Worm (Caenorhabditis elegans) whole organism, young adult: Measurements from ENCODE around the gene emb-30.

Source experiments
- F10E7.11 ChIP-seq: sonication (generic microtip); optimal IDR thresholded peaks from 2 replicates; lab custom pipeline; 2017; ENCODE audit warnings: mild to moderate bottlenecking, missing genetic modification characterization, moderate library complexity, missing compliant biosample characterization
- F22D6.2 ChIP-seq: sonication (generic microtip); optimal IDR thresholded peaks from 2 replicates; lab custom pipeline; 2016; ENCODE audit warnings: mild to moderate bottlenecking, missing genetic modification characterization, missing compliant biosample characterization
- F39B2.1 ChIP-seq: fragments of 200-800 bp; sonication (Bioruptor generic); IDR thresholded peaks from 2 replicates; pipeline ENCODE4 v1.3.6; 2022; ENCODE audit warnings: missing genetic modification reagents, missing genetic modification characterization, missing compliant biosample characterization
- F49E8.2 ChIP-seq: sonication (generic microtip); optimal IDR thresholded peaks from 3 replicates; lab custom pipeline; 2017; ENCODE audit warnings: missing genetic modification characterization, mild to moderate bottlenecking, missing compliant biosample characterization, antibody characterized with exemption, moderate library complexity; ENCODE audit not compliant: insufficient read depth
- F52B5.7 ChIP-seq: sonication (generic microtip); optimal IDR thresholded peaks from 2 replicates; lab custom pipeline; 2016; ENCODE audit warnings: mild to moderate bottlenecking, missing genetic modification characterization, missing compliant biosample characterization
- F57A8.1 ChIP-seq: fragments of 200-800 bp; sonication (Bioruptor generic); optimal IDR thresholded peaks from 2 replicates; lab custom pipeline; 2018; ENCODE audit warnings: mild to moderate bottlenecking, missing genetic modification characterization, moderate library complexity, missing compliant biosample characterization
- F57C9.4 ChIP-seq: sonication (generic microtip); optimal IDR thresholded peaks from 2 replicates; lab custom pipeline; 2017; ENCODE audit warnings: mild to moderate bottlenecking, missing genetic modification characterization, missing compliant biosample characterization
- Y53F4B.3 ChIP-seq: fragments of 200-800 bp; sonication (Bioruptor generic); IDR thresholded peaks from 2 replicates; pipeline ENCODE4 v1.3.6; 2022; ENCODE audit warnings: missing genetic modification reagents, missing genetic modification characterization, missing compliant biosample characterization
- Y53G8AR.9 ChIP-seq: fragments of 200-800 bp; sonication (Bioruptor generic); conservative IDR thresholded peaks from 2 replicates; pipeline ENCODE4 v1.3.6; 2022; ENCODE audit warnings: missing genetic modification reagents, missing genetic modification characterization, missing compliant biosample characterization
- Y67H2A.10 ChIP-seq: fragments of 200-800 bp; sonication (Bioruptor generic); conservative IDR thresholded peaks from 2 replicates; pipeline ENCODE4 v1.3.6; 2022; ENCODE audit warnings: missing genetic modification reagents, missing genetic modification characterization, missing compliant biosample characterization
- Y79H2A.3 ChIP-seq: fragments of 200-800 bp; sonication (Bioruptor generic); conservative IDR thresholded peaks from 2 replicates; pipeline ENCODE4 v1.3.6; 2022; ENCODE audit warnings: missing genetic modification reagents, missing genetic modification characterization, missing compliant biosample characterization
- athp-1 ChIP-seq: sonication (generic microtip); optimal IDR thresholded peaks from 2 replicates; lab custom pipeline; 2017; ENCODE audit warnings: mild to moderate bottlenecking, missing genetic modification characterization, missing compliant biosample characterization
- bed-1 ChIP-seq: fragments of 200-800 bp; sonication (Bioruptor generic); IDR thresholded peaks from 2 replicates; pipeline ENCODE4 v1.3.6; 2022; ENCODE audit warnings: missing genetic modification reagents, missing genetic modification characterization, missing compliant biosample characterization
- cebp-1 ChIP-seq, 2 experiments: fragments of 200-800 bp in 1 of 2; sonication (Bioruptor generic) in 1 of 2; sonication (generic microtip) in 1 of 2; IDR thresholded peaks in 1 of 2; optimal IDR thresholded peaks in 1 of 2; 2 replicates each; pipeline versions ENCODE4 v1.3.6 to Lab custom; 2017 to 2022; ENCODE audit warnings: missing compliant biosample characterization in 2 of 2, missing genetic modification characterization in 2 of 2, mild to moderate bottlenecking in 1 of 2, missing genetic modification reagents in 1 of 2, moderate library complexity in 1 of 2
- ceh-58 ChIP-seq: fragments of 200-800 bp; sonication (Bioruptor generic); IDR thresholded peaks from 2 replicates; pipeline ENCODE4 v1.3.6; 2022; ENCODE audit warnings: missing genetic modification characterization, missing compliant biosample characterization
- dox-1 ChIP-seq: fragments of 200-800 bp; sonication (Bioruptor generic); IDR thresholded peaks from 2 replicates; pipeline ENCODE4 v1.3.6; 2022; ENCODE audit warnings: missing genetic modification reagents, missing genetic modification characterization, missing compliant biosample characterization
- dpl-1 ChIP-seq: fragments of 150-350 bp; optimal IDR thresholded peaks from 2 replicates; lab custom pipeline; 2014; ENCODE audit warnings: missing biosample characterization, missing genetic modification reagents, missing genetic modification characterization
- egl-18 ChIP-seq: fragments of 200-800 bp; sonication (Bioruptor generic); IDR thresholded peaks from 2 replicates; pipeline ENCODE4 v1.3.6; 2022; ENCODE audit warnings: missing genetic modification reagents, missing genetic modification characterization, missing compliant biosample characterization
- him-1 ChIP-seq: sonication (generic microtip); optimal IDR thresholded peaks from 2 replicates; lab custom pipeline; 2016; ENCODE audit warnings: missing genotype, missing genetic modification reagents, missing genetic modification characterization, missing compliant biosample characterization
- hlh-26 ChIP-seq: fragments of 200-800 bp; sonication (Bioruptor generic); conservative IDR thresholded peaks from 2 replicates; pipeline ENCODE4 v1.3.6; 2022; ENCODE audit warnings: missing genetic modification reagents, missing genetic modification characterization, missing compliant biosample characterization
- hmg-20 ChIP-seq: fragments of 200-800 bp; sonication (Bioruptor generic); IDR thresholded peaks from 2 replicates; pipeline ENCODE4 v1.3.6; 2022; ENCODE audit warnings: missing genetic modification reagents, missing genetic modification characterization, missing compliant biosample characterization
- let-526 ChIP-seq: fragments of 200-800 bp; sonication (Bioruptor generic); IDR thresholded peaks from 2 replicates; pipeline ENCODE4 v1.3.6; 2022; ENCODE audit warnings: missing genetic modification reagents, missing genetic modification characterization, missing compliant biosample characterization
- lin-26 ChIP-seq: fragments of 200-800 bp; sonication (Bioruptor generic); IDR thresholded peaks from 2 replicates; pipeline ENCODE4 v1.3.6; 2022; ENCODE audit warnings: missing genetic modification reagents, missing genetic modification characterization, missing compliant biosample characterization
- lin-35 ChIP-seq, 3 experiments: fragments of 150-350 bp in 2 of 3; sonication (generic microtip) in 1 of 3; optimal IDR thresholded peaks; 2 replicates each; lab custom pipeline; 2014 to 2018; ENCODE audit warnings: missing biosample characterization in 3 of 3, missing genetic modification characterization in 3 of 3, missing genetic modification reagents in 3 of 3
- lin-54 ChIP-seq: fragments of 200-800 bp; sonication (Bioruptor generic); optimal IDR thresholded peaks from 2 replicates; lab custom pipeline; 2018; ENCODE audit warnings: mild to moderate bottlenecking, missing genetic modification characterization, missing compliant biosample characterization
- mel-28 ChIP-seq: sonication (generic microtip); optimal IDR thresholded peaks from 2 replicates; lab custom pipeline; 2016; ENCODE audit warnings: borderline replicate concordance, mild to moderate bottlenecking, missing genetic modification characterization, missing compliant biosample characterization
- nhr-179 ChIP-seq: sonication (generic microtip); optimal IDR thresholded peaks from 2 replicates; lab custom pipeline; 2016; ENCODE audit warnings: mild to moderate bottlenecking, missing genetic modification characterization, missing compliant biosample characterization
- nhr-27 ChIP-seq: fragments of 200-800 bp; sonication (Bioruptor generic); optimal IDR thresholded peaks from 2 replicates; lab custom pipeline; 2018; ENCODE audit warnings: mild to moderate bottlenecking, missing genetic modification characterization, moderate library complexity, missing compliant biosample characterization
- pha-4 ChIP-seq: fragments of 150-350 bp; sonication (generic microtip); optimal IDR thresholded peaks from 2 replicates; lab custom pipeline; 2014; ENCODE audit warnings: missing biosample characterization, missing genetic modification reagents, missing genetic modification characterization
- repo-1 ChIP-seq: sonication (generic microtip); optimal IDR thresholded peaks from 2 replicates; lab custom pipeline; 2017; ENCODE audit warnings: mild to moderate bottlenecking, missing genetic modification characterization, missing compliant biosample characterization
- snpc-1.1 ChIP-seq: sonication (generic microtip); optimal IDR thresholded peaks from 2 replicates; lab custom pipeline; 2017; ENCODE audit warnings: missing genetic modification characterization, mild to moderate bottlenecking, missing compliant biosample characterization, antibody characterized with exemption, moderate library complexity, missing genotype, missing genetic modification reagents; ENCODE audit not compliant: insufficient read depth
- tbp1 ChIP-seq: fragments of 200-800 bp; sonication (Bioruptor generic); optimal IDR thresholded peaks from 2 replicates; lab custom pipeline; 2018; ENCODE audit warnings: mild to moderate bottlenecking, missing genetic modification characterization, missing compliant biosample characterization
- tbx-9 ChIP-seq: sonication (generic microtip); optimal IDR thresholded peaks from 2 replicates; lab custom pipeline; 2016; ENCODE audit warnings: borderline replicate concordance, missing genetic modification characterization, inconsistent platforms, missing compliant biosample characterization
- unc-130 ChIP-seq: sonication (generic microtip); optimal IDR thresholded peaks from 2 replicates; lab custom pipeline; 2016; ENCODE audit warnings: missing genetic modification reagents, missing genetic modification characterization, missing compliant biosample characterization
- zfh-2 ChIP-seq: fragments of 200-800 bp; sonication (Bioruptor generic); conservative IDR thresholded peaks from 2 replicates; pipeline ENCODE4 v1.3.6; 2022; ENCODE audit warnings: missing genetic modification reagents, missing genetic modification characterization, missing compliant biosample characterization
- ztf-22 ChIP-seq: fragments of 200-800 bp; sonication (Bioruptor generic); optimal IDR thresholded peaks from 2 replicates; lab custom pipeline; 2018; ENCODE audit warnings: mild to moderate bottlenecking, missing genetic modification characterization, moderate library complexity, missing compliant biosample characterization
- ztf-28 ChIP-seq: fragments of 200-800 bp; sonication (Bioruptor generic); IDR thresholded peaks from 2 replicates; pipeline ENCODE4 v1.3.6; 2022; ENCODE audit warnings: missing genetic modification reagents, missing genetic modification characterization, missing compliant biosample characterization
- ztf-3 ChIP-seq: fragments of 200-800 bp; sonication (Bioruptor generic); optimal IDR thresholded peaks from 2 replicates; lab custom pipeline; 2018; ENCODE audit warnings: mild to moderate bottlenecking, missing genetic modification characterization, missing compliant biosample characterization

The emb-30 gene

DNA sequence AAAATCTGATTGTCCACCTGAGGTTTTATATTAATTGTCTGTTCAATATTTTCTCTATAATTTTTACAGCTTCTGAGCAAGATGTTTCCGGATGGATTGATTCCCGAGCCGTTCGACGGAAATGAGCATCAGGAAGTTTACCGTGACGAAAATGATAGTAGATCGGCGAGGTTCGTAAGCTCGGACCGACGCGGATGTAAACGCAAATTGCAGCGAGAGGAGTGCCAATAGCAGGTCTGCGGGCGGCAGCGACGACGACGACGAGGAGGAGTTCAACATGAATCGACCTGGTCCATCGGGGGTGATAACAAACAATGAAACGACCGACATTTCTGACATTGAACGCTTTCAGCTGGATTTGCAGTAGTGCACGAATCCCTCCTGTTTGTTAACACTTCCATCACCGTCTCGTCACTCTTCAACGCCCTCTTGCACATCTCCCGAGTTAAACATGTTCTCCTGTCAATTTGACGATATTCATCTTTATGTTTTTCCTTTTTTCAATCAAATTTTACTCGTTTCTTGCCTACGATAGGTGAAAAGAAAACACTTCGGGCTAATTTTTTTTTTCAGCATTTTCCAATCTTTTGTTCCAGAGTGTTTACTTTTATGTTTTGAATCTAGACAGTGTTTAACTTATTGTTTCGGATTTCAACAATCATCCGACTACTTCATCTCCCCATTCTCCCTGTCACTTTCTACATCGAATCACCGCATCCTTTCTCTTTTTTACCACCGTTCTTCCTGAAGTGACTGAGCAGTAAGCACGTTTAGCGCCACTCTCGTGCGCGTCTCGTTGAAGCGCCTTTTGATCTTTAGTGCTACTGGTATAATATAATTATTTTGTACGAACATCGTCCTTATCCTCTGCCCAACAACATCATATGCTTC is 20.9 kb upstream of the emb-30 start (continued):
- TF ChIP-seq ztf-28 (GFP tag; lab: Robert Waterston, UW) (0 out of 2 replicates have a peak, but pooled peaks have one; percentile 5), lin-26 (GFP tag; lab: Robert Waterston, UW) (peak; percentile 72; the same call in 1 of the 2 replicates), Y79H2A.3 (GFP tag; lab: Robert Waterston, UW) (peak; percentile 31; the same call in 1 of the 2 replicates), tbp1 (GFP tag; lab: Kevin White, UChicago) (peak; percentile 26), unc-130 (GFP tag; lab: Kevin White, UChicago) (no peak), ceh-58 (no peak), zfh-2 (GFP tag; lab: Robert Waterston, UW) (peak; percentile 59), bed-1 (GFP tag; lab: Robert Waterston, UW) (no peak)

DNA sequence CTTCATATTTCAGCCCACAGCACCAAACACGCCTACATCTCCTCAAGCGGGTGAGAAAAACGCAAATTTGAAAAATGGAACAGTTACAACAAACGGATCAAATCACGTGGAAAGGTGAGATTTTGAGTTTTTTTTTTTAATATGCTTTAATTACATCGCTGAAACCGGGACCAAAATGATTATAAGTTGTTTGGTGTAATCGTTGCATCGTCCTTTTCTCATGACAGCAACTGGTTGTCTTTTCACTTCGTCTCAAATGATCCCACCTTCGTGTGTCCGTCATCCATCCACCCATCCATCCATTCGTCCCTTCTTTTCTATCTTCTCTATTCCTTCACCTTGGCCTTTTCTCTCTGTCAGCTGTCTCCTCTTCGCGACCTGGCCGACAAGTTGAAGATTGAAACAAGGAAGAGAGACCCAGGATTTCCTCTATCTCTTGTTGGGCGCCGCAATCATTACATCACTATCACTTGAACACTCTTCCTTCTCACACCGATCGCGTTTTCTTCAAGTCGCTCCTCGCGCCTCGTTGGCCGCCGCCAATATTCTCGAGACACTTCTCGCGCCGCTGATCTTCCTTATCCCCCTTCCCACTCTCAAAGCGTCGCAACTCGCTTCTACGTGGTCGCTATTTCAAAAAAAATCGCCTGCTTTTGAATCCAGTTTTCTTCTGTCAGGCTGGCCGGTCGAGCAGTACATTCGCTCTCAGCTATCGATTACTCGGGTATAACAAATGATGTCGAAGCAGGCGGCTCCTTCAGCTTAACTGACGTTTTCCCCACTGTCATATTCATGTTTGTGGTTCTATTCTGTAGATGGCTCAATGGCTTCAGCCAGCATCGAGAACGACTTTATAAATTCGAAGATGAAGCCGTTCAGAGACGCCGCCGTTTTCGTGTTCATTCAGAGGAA is 16.2 kb upstream of the emb-30 start:
- TF ChIP-seq F39B2.1 (GFP tag; lab: Robert Waterston, UW) (no peak), zfh-2 (GFP tag; lab: Robert Waterston, UW) (peak; percentile 88), cebp-1 (GFP tag; IDR thresholded peaks at IDR 0.05; lab: Robert Waterston, UW) (no peak), cebp-1 (tag; optimal IDR thresholded peaks at IDR 0.05; lab: Kevin White, UChicago) (peak; percentile 27), hmg-20 (GFP tag; lab: Robert Waterston, UW) (no peak)

DNA sequence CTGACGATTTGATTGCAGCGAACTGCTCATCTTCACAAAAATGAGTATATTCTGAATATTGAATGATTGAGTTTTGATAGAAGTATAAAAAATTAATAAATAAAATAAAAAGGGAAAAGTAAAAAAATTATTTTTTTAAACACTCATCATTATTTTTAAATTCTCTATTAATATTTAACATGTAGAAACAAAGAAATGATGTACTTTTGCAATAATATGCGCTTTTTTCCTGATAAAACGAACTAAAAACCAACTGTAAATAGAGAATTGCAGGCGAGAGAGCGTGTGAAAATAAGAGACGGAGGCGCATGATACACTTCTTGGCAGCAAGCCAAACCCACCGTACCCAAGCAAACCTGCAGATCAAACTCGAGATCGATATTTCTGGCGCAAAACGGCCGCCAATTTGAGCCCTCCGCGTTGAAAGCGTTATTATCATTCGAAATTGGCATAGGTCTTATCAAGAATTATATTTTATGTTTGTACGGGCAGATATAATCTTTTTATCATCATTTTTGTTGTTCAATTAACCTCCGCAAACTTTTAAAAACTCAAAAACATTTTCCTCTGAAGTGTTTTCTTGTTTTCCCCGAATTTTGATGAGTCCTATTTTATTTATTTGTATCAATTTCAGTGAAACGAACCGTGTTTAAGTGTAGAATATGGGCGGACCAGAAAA is 14.9 kb upstream of the emb-30 start, which contains the start of the genes rheb-1 and spk-1:
Gene rheb-1 (minus strand): TSS at position 51 of the 679 bp plus-strand sequence.
Gene spk-1 (plus strand): TSS at position 629 of the 679 bp plus-strand sequence.
- TF ChIP-seq F57C9.4 (tag; lab: Kevin White, UChicago) (no peak), lin-35 (GFP tag; optimal IDR thresholded peaks at IDR 0.05; lab: Kevin White, UChicago) (peak in 1 of 3 experiments; percentile 58), F22D6.2 (tag; lab: Kevin White, UChicago) (peak; percentile 13), Y53F4B.3 (GFP tag; lab: Robert Waterston, UW) (no peak), let-526 (GFP tag; lab: Robert Waterston, UW) (peak; percentile 48; the same call in 1 of the 2 replicates), Y79H2A.3 (GFP tag; lab: Robert Waterston, UW) (0 out of 2 replicates have a peak, but pooled peaks have one; percentile 33), snpc-1.1 (tag; lab: Kevin White, UChicago) (no peak), tbx-9 (tag; lab: Kevin White, UChicago) (no peak), Y67H2A.10 (GFP tag; lab: Robert Waterston, UW) (peak; percentile 87), athp-1 (tag; lab: Kevin White, UChicago) (peak; percentile 86), mel-28 (tag; lab: Kevin White, UChicago) (no peak), dox-1 (GFP tag; lab: Robert Waterston, UW) (peak; percentile 97), lin-26 (GFP tag; lab: Robert Waterston, UW) (peak; percentile 60; the same call in 1 of the 2 replicates), lin-54 (GFP tag; lab: Kevin White, UChicago) (peak; percentile 84), ztf-3 (GFP tag; lab: Kevin White, UChicago) (no peak), pha-4 (tag; lab: Kevin White, UChicago) (peak; percentile 33), F49E8.2 (tag; lab: Kevin White, UChicago) (peak; percentile 77), nhr-27 (tag; lab: Kevin White, UChicago) (no peak), repo-1 (tag; lab: Kevin White, UChicago) (peak; percentile 35), F52B5.7 (tag; lab: Kevin White, UChicago) (peak; percentile 38), him-1 (tag; lab: Kevin White, UChicago) (no peak), F57A8.1 (no peak), F39B2.1 (GFP tag; lab: Robert Waterston, UW) (no peak), dpl-1 (GFP tag; lab: Kevin White, UChicago) (peak; percentile 51), egl-18 (GFP tag; lab: Robert Waterston, UW) (no peak), hlh-26 (GFP tag; lab: Robert Waterston, UW) (no peak), ztf-22 (peak; percentile 87), nhr-179 (tag; lab: Kevin White, UChicago) (no peak), Y53G8AR.9 (peak; percentile 59; the same call in 1 of the 2 replicates), F10E7.11 (no peak)
